Fruit fly (Drosophila melanogaster) whole organism, embryonic: ENCODE measurements around the gene CG8289.

Source experiments
- Atf6 ChIP-seq: fragments of 200-800 bp; sonication (Bioruptor generic); IDR thresholded peaks from 2 replicates; pipeline ENCODE4 v1.3.6; 2022; ENCODE audit warnings: missing biosample characterization, missing genetic modification characterization
- B-H1 ChIP-seq: fragments of 200-800 bp; sonication (Bioruptor generic); IDR thresholded peaks from 3 replicates; pipeline ENCODE4 v1.3.6; 2022; ENCODE audit warnings: missing biosample characterization, missing genetic modification characterization
- Bgb ChIP-seq: fragments of 200-800 bp; sonication (Bioruptor generic); IDR thresholded peaks from 2 replicates; pipeline ENCODE4 v1.3.6; 2022; ENCODE audit warnings: missing biosample characterization, missing genetic modification characterization; ENCODE audit not compliant: partially characterized antibody
- Blimp-1 ChIP-seq: fragments of 200-800 bp; sonication (Bioruptor generic); optimal IDR thresholded peaks from 3 replicates; lab custom pipeline; 2018; ENCODE audit warnings: missing biosample characterization, missing genetic modification characterization, mild to moderate bottlenecking, moderate library complexity, missing genetic modification reagents
- CG10431 ChIP-seq: fragments of 200-800 bp; sonication (Bioruptor generic); optimal IDR thresholded peaks from 3 replicates; lab custom pipeline; 2018; ENCODE audit warnings: missing biosample characterization, mild to moderate bottlenecking, missing genetic modification characterization
- CG10979 ChIP-seq: fragments of 200-800 bp; sonication (Bioruptor generic); optimal IDR thresholded peaks from 2 replicates; lab custom pipeline; 2018; ENCODE audit warnings: missing biosample characterization, mild to moderate bottlenecking, missing genetic modification characterization, moderate library complexity
- CG11504 ChIP-seq: fragments of 200-800 bp; sonication (Bioruptor generic); optimal IDR thresholded peaks from 3 replicates; lab custom pipeline; 2019; ENCODE audit warnings: missing biosample characterization, mild to moderate bottlenecking, missing genetic modification characterization, moderate library complexity
- CG12942 ChIP-seq: fragments of 200-800 bp; sonication (Bioruptor generic); optimal IDR thresholded peaks from 3 replicates; lab custom pipeline; 2016; ENCODE audit warnings: missing biosample characterization, missing genetic modification characterization
- CG14441 ChIP-seq: fragments of 200-800 bp; sonication (Bioruptor generic); IDR thresholded peaks from 2 replicates; pipeline ENCODE4 v1.3.6; 2022; ENCODE audit warnings: missing biosample characterization, missing genetic modification characterization
- CG16779 ChIP-seq: fragments of 200-800 bp; sonication (Bioruptor generic); IDR thresholded peaks from 2 replicates; pipeline ENCODE4 v1.3.6; 2022; ENCODE audit warnings: missing biosample characterization, missing genetic modification characterization
- CG17186 ChIP-seq: fragments of 200-800 bp; sonication (Bioruptor generic); optimal IDR thresholded peaks from 3 replicates; lab custom pipeline; 2017; ENCODE audit warnings: missing biosample characterization, missing genetic modification reagents, missing genetic modification characterization
- CG17385 ChIP-seq: fragments of 200-800 bp; sonication (Bioruptor generic); optimal IDR thresholded peaks from 3 replicates; lab custom pipeline; 2018; ENCODE audit warnings: missing biosample characterization, mild to moderate bottlenecking, missing genetic modification characterization
- CG17802 ChIP-seq: fragments of 200-800 bp; sonication (Bioruptor generic); optimal IDR thresholded peaks from 2 replicates; lab custom pipeline; 2018; ENCODE audit warnings: missing biosample characterization, mild to moderate bottlenecking, missing genetic modification characterization, moderate library complexity
- CG1832 ChIP-seq: fragments of 200-800 bp; sonication (Bioruptor generic); optimal IDR thresholded peaks from 2 replicates; lab custom pipeline; 2017; ENCODE audit warnings: missing biosample characterization, mild to moderate bottlenecking, missing genetic modification characterization, inconsistent platforms
- CG2678 ChIP-seq: fragments of 200-800 bp; sonication (Bioruptor generic); optimal IDR thresholded peaks from 3 replicates; lab custom pipeline; 2019; ENCODE audit warnings: missing biosample characterization, mild to moderate bottlenecking, missing genetic modification characterization, moderate library complexity
- CG4282 ChIP-seq: fragments of 200-800 bp; sonication (Bioruptor generic); optimal IDR thresholded peaks from 2 replicates; lab custom pipeline; 2016; ENCODE audit warnings: missing biosample characterization, missing genetic modification characterization
- CG9727 ChIP-seq: fragments of 200-800 bp; sonication (Bioruptor generic); optimal IDR thresholded peaks from 3 replicates; lab custom pipeline; 2017; ENCODE audit warnings: missing biosample characterization, mild to moderate bottlenecking, missing genetic modification characterization
- Doc2 ChIP-seq: fragments of 200-800 bp; sonication (Bioruptor generic); IDR thresholded peaks from 2 replicates; pipeline ENCODE4 v1.3.6; 2022; ENCODE audit warnings: missing biosample characterization, missing genetic modification characterization
- Dp ChIP-seq: fragments of 200-800 bp; sonication (Bioruptor generic); optimal IDR thresholded peaks from 2 replicates; lab custom pipeline; 2018; ENCODE audit warnings: missing biosample characterization, mild to moderate bottlenecking, missing genetic modification characterization, moderate library complexity
- ERR ChIP-seq: fragments of 200-800 bp; sonication (Bioruptor generic); optimal IDR thresholded peaks from 2 replicates; lab custom pipeline; 2016; ENCODE audit warnings: missing biosample characterization, missing genetic modification characterization
- Fer1 ChIP-seq: fragments of 200-800 bp; sonication (Bioruptor generic); optimal IDR thresholded peaks from 2 replicates; lab custom pipeline; 2017; ENCODE audit warnings: missing biosample characterization, mild to moderate bottlenecking, missing genetic modification characterization
- HHEX ChIP-seq: fragments of 200-800 bp; sonication (Bioruptor generic); optimal IDR thresholded peaks from 3 replicates; lab custom pipeline; 2017; ENCODE audit warnings: missing biosample characterization, mild to moderate bottlenecking, missing genetic modification characterization, missing genetic modification reagents
- HLH54F ChIP-seq: fragments of 200-800 bp; sonication (Bioruptor generic); optimal IDR thresholded peaks from 3 replicates; lab custom pipeline; 2016; ENCODE audit warnings: missing biosample characterization, missing genetic modification characterization
- HmgZ ChIP-seq: fragments of 200-800 bp; sonication (Bioruptor generic); optimal IDR thresholded peaks from 2 replicates; lab custom pipeline; 2018; ENCODE audit warnings: missing biosample characterization, mild to moderate bottlenecking, missing genetic modification characterization
- Hmx ChIP-seq: fragments of 200-800 bp; sonication (Bioruptor generic); optimal IDR thresholded peaks from 2 replicates; lab custom pipeline; 2016; ENCODE audit warnings: missing biosample characterization, missing genetic modification characterization
- NK7.1 ChIP-seq: fragments of 200-800 bp; sonication (Bioruptor generic); optimal IDR thresholded peaks from 3 replicates; lab custom pipeline; 2016; ENCODE audit warnings: missing biosample characterization, missing genetic modification characterization
- Nf-YC ChIP-seq: fragments of 200-800 bp; optimal IDR thresholded peaks from 3 replicates; lab custom pipeline; 2019; ENCODE audit warnings: missing biosample characterization, mild to moderate bottlenecking, missing genetic modification characterization, moderate library complexity
- Optix ChIP-seq: fragments of 200-800 bp; sonication (Bioruptor generic); IDR thresholded peaks from 3 replicates; pipeline ENCODE4 v1.3.6; 2022; ENCODE audit warnings: missing biosample characterization, missing genetic modification characterization
- Ptx1 ChIP-seq: fragments of 200-800 bp; sonication (Bioruptor generic); IDR thresholded peaks from 2 replicates; pipeline ENCODE4 v1.3.6; 2022; ENCODE audit warnings: missing biosample characterization, missing genetic modification characterization
- Rx ChIP-seq: fragments of 200-800 bp; sonication (Bioruptor generic); IDR thresholded peaks from 2 replicates; pipeline ENCODE4 v1.3.6; 2022; ENCODE audit warnings: missing biosample characterization, missing genetic modification characterization
- Sry-δ ChIP-seq: fragments of 200-800 bp; sonication (Bioruptor generic); optimal IDR thresholded peaks from 2 replicates; lab custom pipeline; 2016; ENCODE audit warnings: missing biosample characterization, missing genetic modification characterization
- bbx ChIP-seq: fragments of 200-800 bp; sonication (Bioruptor generic); IDR thresholded peaks from 2 replicates; pipeline ENCODE4 v1.3.6; 2022; ENCODE audit warnings: missing biosample characterization, missing genetic modification characterization; ENCODE audit not compliant: partially characterized antibody
- bowl ChIP-seq: fragments of 200-800 bp; sonication (Bioruptor generic); IDR thresholded peaks from 2 replicates; pipeline ENCODE4 v1.3.6; 2022; ENCODE audit warnings: missing biosample characterization, missing genetic modification characterization
- br ChIP-seq: fragments of >200 bp; optimal IDR thresholded peaks from 2 replicates; lab custom pipeline; 2017
- bsh ChIP-seq, 2 experiments: fragments of 200-800 bp; sonication (Bioruptor generic); optimal IDR thresholded peaks; 2 replicates each; lab custom pipeline; 2017 to 2018; ENCODE audit warnings: mild to moderate bottlenecking in 2 of 2, missing biosample characterization in 2 of 2, missing genetic modification characterization in 2 of 2, moderate library complexity in 1 of 2
- chif ChIP-seq, 2 experiments: fragments of 200-800 bp; sonication (Bioruptor generic); optimal IDR thresholded peaks; 3 replicates each; lab custom pipeline; 2016; ENCODE audit warnings: missing biosample characterization in 2 of 2, missing genetic modification characterization in 2 of 2
- crol ChIP-seq: fragments of 200-800 bp; sonication (Bioruptor generic); IDR thresholded peaks from 2 replicates; pipeline ENCODE4 v1.3.6; 2022; ENCODE audit warnings: missing biosample characterization, missing genetic modification characterization
- exex ChIP-seq: fragments of 200-800 bp; sonication (Bioruptor generic); optimal IDR thresholded peaks from 4 replicates; lab custom pipeline; 2018; ENCODE audit warnings: missing biosample characterization, mild to moderate bottlenecking, missing genetic modification characterization, moderate library complexity
- grn ChIP-seq: fragments of 200-800 bp; sonication (Bioruptor generic); optimal IDR thresholded peaks from 3 replicates; lab custom pipeline; 2017; ENCODE audit warnings: missing biosample characterization, missing genetic modification characterization
- ham ChIP-seq: fragments of 200-800 bp; sonication (Bioruptor generic); IDR thresholded peaks from 2 replicates; pipeline ENCODE4 v1.3.6; 2022; ENCODE audit warnings: missing biosample characterization, missing genetic modification characterization
- jing ChIP-seq: fragments of 200-800 bp; sonication (Bioruptor generic); optimal IDR thresholded peaks from 2 replicates; lab custom pipeline; 2018; ENCODE audit warnings: missing biosample characterization, mild to moderate bottlenecking, missing genetic modification characterization
- kah ChIP-seq: fragments of 200-800 bp; sonication (Bioruptor generic); optimal IDR thresholded peaks from 2 replicates; lab custom pipeline; 2018; ENCODE audit warnings: missing biosample characterization, mild to moderate bottlenecking, missing genetic modification characterization
- kni ChIP-seq: fragments of 200-800 bp; sonication (Bioruptor generic); optimal IDR thresholded peaks from 3 replicates; lab custom pipeline; 2017; ENCODE audit warnings: mild to moderate bottlenecking, missing biosample characterization, missing genetic modification reagents, missing genetic modification characterization
- lbe ChIP-seq: fragments of 200-800 bp; sonication (Bioruptor generic); optimal IDR thresholded peaks from 2 replicates; lab custom pipeline; 2016; ENCODE audit warnings: missing biosample characterization, mild to moderate bottlenecking, missing genetic modification characterization
- nerfin-1 ChIP-seq: fragments of 200-800 bp; sonication (Bioruptor generic); optimal IDR thresholded peaks from 3 replicates; lab custom pipeline; 2019; ENCODE audit warnings: missing biosample characterization, mild to moderate bottlenecking, missing genetic modification characterization, moderate library complexity
- nerfin-2 ChIP-seq: fragments of 200-800 bp; sonication (Bioruptor generic); IDR thresholded peaks from 2 replicates; pipeline ENCODE4 v1.3.6; 2022; ENCODE audit warnings: missing biosample characterization, missing genetic modification characterization; ENCODE audit not compliant: partially characterized antibody
- pnt ChIP-seq: fragments of 200-800 bp; sonication (Bioruptor generic); optimal IDR thresholded peaks from 3 replicates; lab custom pipeline; 2016; ENCODE audit warnings: missing biosample characterization, missing genetic modification characterization
- row ChIP-seq: fragments of 200-800 bp; sonication (Bioruptor generic); IDR thresholded peaks from 3 replicates; pipeline ENCODE4 v1.3.6; 2022; ENCODE audit warnings: missing biosample characterization, missing genetic modification characterization
- sima ChIP-seq: fragments of 200-800 bp; sonication (Bioruptor generic); optimal IDR thresholded peaks from 2 replicates; lab custom pipeline; 2016; ENCODE audit warnings: missing biosample characterization, missing genetic modification characterization
- ssp ChIP-seq: fragments of 200-800 bp; sonication (Bioruptor generic); IDR thresholded peaks from 2 replicates; pipeline ENCODE4 v1.3.6; 2022; ENCODE audit warnings: missing biosample characterization, missing genetic modification characterization
- twi ChIP-seq: fragments of 200-800 bp; optimal IDR thresholded peaks from 2 replicates; lab custom pipeline; 2019; ENCODE audit warnings: missing biosample characterization, mild to moderate bottlenecking, missing genetic modification characterization, moderate library complexity
- vnd ChIP-seq: fragments of 200-800 bp; sonication (Bioruptor generic); IDR thresholded peaks from 3 replicates; pipeline ENCODE4 v1.3.6; 2022; ENCODE audit warnings: missing biosample characterization, missing genetic modification characterization; ENCODE audit not compliant: partially characterized antibody

CG8289 gene

DNA sequence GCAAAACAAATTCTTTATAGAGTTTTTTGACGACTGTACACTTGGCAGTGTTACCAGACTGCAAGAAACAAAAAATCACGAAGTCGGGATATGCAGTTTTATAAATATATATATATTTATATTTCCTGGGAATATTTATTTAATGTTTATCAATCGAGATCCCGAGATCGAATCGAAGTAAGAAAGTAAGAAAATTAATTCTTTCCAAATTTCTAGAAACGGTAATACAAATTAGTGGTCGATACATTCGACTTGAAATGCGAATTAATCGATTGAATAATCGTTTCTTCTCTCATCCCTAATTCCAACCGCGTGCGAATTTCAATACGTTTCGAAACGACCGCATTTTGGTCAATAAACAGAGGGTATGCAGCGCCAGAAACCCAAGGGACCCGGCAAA, at the start of gene CG8289, which contains the start of gene CG5800 (continued):
- TF ChIP-seq chif (GFP tag; optimal IDR thresholded peaks at IDR 0.05; lab: Kevin White, UChicago), result no peak
- no peak for TF ChIP-seq CG4282 (GFP tag; lab: Kevin White, UChicago)
- no peak for TF ChIP-seq pnt (GFP tag; lab: Kevin White, UChicago)
- TF ChIP-seq br (lab: Kevin White, UChicago), result no peak
- no peak for TF ChIP-seq CG14441 (GFP tag; lab: Robert Waterston, UW)
- peak; percentile 19 for TF ChIP-seq CG10979
- TF ChIP-seq CG2678 (tag; lab: Kevin White, UChicago), result no peak
- no peak for TF ChIP-seq crol (GFP tag; lab: Robert Waterston, UW)
- no peak for TF ChIP-seq kni (GFP tag; lab: Kevin White, UChicago)
- TF ChIP-seq NK7.1 (GFP tag; lab: Kevin White, UChicago), result no peak
- no peak for TF ChIP-seq CG16779 (GFP tag; lab: Robert Waterston, UW)
- TF ChIP-seq HHEX (GFP tag; lab: Kevin White, UChicago), result no peak
- no peak for TF ChIP-seq ssp
- no peak for TF ChIP-seq twi (tag; lab: Kevin White, UChicago)
- no peak for TF ChIP-seq sima (GFP tag; lab: Kevin White, UChicago)
- no peak for TF ChIP-seq grn (GFP tag; lab: Kevin White, UChicago)
- TF ChIP-seq CG10431 (GFP tag; lab: Kevin White, UChicago), result no peak
- TF ChIP-seq bsh (GFP tag; optimal IDR thresholded peaks at IDR 0.05; lab: Kevin White, UChicago), result no peak
- TF ChIP-seq Fer1, result peak; percentile 32
- no peak for TF ChIP-seq bowl (GFP tag; lab: Robert Waterston, UW)
- no peak for TF ChIP-seq CG9727 (GFP tag; lab: Kevin White, UChicago)
- peak; percentile 47 for TF ChIP-seq Bgb
- no peak for TF ChIP-seq CG17802
- no peak for TF ChIP-seq exex (tag; lab: Kevin White, UChicago)
- TF ChIP-seq bbx, result peak; percentile 69
- TF ChIP-seq Blimp-1 (GFP tag; lab: Kevin White, UChicago), result no peak
- TF ChIP-seq CG12942 (GFP tag; lab: Kevin White, UChicago), result no peak
- no peak for TF ChIP-seq Hmx (GFP tag; lab: Kevin White, UChicago)
- TF ChIP-seq Dp, result peak; percentile 49
- TF ChIP-seq Doc2 (GFP tag; lab: Robert Waterston, UW), result no peak
- TF ChIP-seq ham, result no peak
- 0 out of 2 replicates have a peak, but pooled peaks have one; percentile 15 for TF ChIP-seq Ptx1
- peak; percentile 79 for TF ChIP-seq Sry-δ (GFP tag; lab: Kevin White, UChicago)
- no peak for TF ChIP-seq Nf-YC (tag; lab: Kevin White, UChicago)
- TF ChIP-seq HmgZ, result peak; percentile 25
- no peak for TF ChIP-seq Atf6 (GFP tag; lab: Robert Waterston, UW)
- TF ChIP-seq row (GFP tag; lab: Robert Waterston, UW), result peak; percentile 68
- no peak for TF ChIP-seq B-H1
- TF ChIP-seq CG1832 (GFP tag; lab: Kevin White, UChicago), result no peak
- TF ChIP-seq CG11504 (tag; lab: Kevin White, UChicago), result no peak
- peak; percentile 21 for TF ChIP-seq lbe (GFP tag; lab: Kevin White, UChicago)
- 0 out of 2 replicates have a peak, but pooled peaks have one; percentile 13 for TF ChIP-seq nerfin-2
- TF ChIP-seq Rx (GFP tag; lab: Robert Waterston, UW), result no peak
- TF ChIP-seq CG17385 (GFP tag; lab: Kevin White, UChicago), result no peak
- no peak for TF ChIP-seq jing (GFP tag; lab: Kevin White, UChicago)
- TF ChIP-seq nerfin-1 (tag; lab: Kevin White, UChicago), result no peak
- no peak for TF ChIP-seq Optix (GFP tag; lab: Robert Waterston, UW)
- TF ChIP-seq kah (GFP tag; lab: Kevin White, UChicago), result no peak
- TF ChIP-seq vnd (GFP tag; lab: Robert Waterston, UW), result peak; percentile 54
- no peak for TF ChIP-seq HLH54F
- TF ChIP-seq CG17186 (GFP tag; lab: Kevin White, UChicago), result no peak
- TF ChIP-seq ERR (GFP tag; lab: Kevin White, UChicago), result no peak
